Fruit fly (Drosophila melanogaster) whole organism, prepupa: Measurements from ENCODE around the gene Rok.

ENCODE experiments used
- Blimp-1 ChIP-seq: fragments of 200-800 bp; sonication (Bioruptor generic); optimal IDR thresholded peaks from 3 replicates; lab custom pipeline; 2017; ENCODE audit warnings: missing biosample characterization, missing genetic modification characterization, mild to moderate bottlenecking, moderate library complexity, missing genetic modification reagents
- CG10631 ChIP-seq: fragments of 200-800 bp; sonication (Bioruptor generic); optimal IDR thresholded peaks from 2 replicates; lab custom pipeline; 2016; ENCODE audit warnings: missing biosample characterization, missing genetic modification characterization
- CG10669 ChIP-seq: fragments of 200-800 bp; sonication (Bioruptor generic); optimal IDR thresholded peaks from 3 replicates; lab custom pipeline; 2018; ENCODE audit warnings: missing biosample characterization, mild to moderate bottlenecking, missing genetic modification characterization, moderate library complexity
- CG11294 ChIP-seq: fragments of 200-800 bp; sonication (Bioruptor generic); IDR thresholded peaks from 2 replicates; pipeline ENCODE4 v1.3.6; 2022; ENCODE audit warnings: missing biosample characterization, missing genetic modification characterization
- CG11902 ChIP-seq: fragments of 200-800 bp; sonication (Bioruptor generic); optimal IDR thresholded peaks from 3 replicates; lab custom pipeline; 2016; ENCODE audit warnings: missing biosample characterization, missing genetic modification characterization
- CG15336 ChIP-seq: fragments of 200-800 bp; sonication (Bioruptor generic); IDR thresholded peaks from 2 replicates; pipeline ENCODE4 v1.3.6; 2022; ENCODE audit warnings: missing biosample characterization, missing genetic modification characterization
- CG1621 ChIP-seq: fragments of 200-800 bp; sonication (Bioruptor generic); optimal IDR thresholded peaks from 3 replicates; lab custom pipeline; 2018; ENCODE audit warnings: missing biosample characterization, mild to moderate bottlenecking, missing genetic modification characterization
- CG16779 ChIP-seq: fragments of 200-800 bp; sonication (Bioruptor generic); optimal IDR thresholded peaks from 3 replicates; lab custom pipeline; 2017; ENCODE audit warnings: missing biosample characterization, mild to moderate bottlenecking, missing genetic modification characterization
- CG3032 ChIP-seq: fragments of 200-800 bp; optimal IDR thresholded peaks from 2 replicates; lab custom pipeline; 2019; ENCODE audit warnings: missing biosample characterization, mild to moderate bottlenecking, missing genetic modification characterization, moderate library complexity
- CG31627 ChIP-seq: fragments of 200-800 bp; sonication (Bioruptor generic); optimal IDR thresholded peaks from 3 replicates; lab custom pipeline; 2016; ENCODE audit warnings: missing biosample characterization, missing genetic modification characterization
- CG32006 ChIP-seq: fragments of 200-800 bp; sonication (Bioruptor generic); optimal IDR thresholded peaks from 3 replicates; lab custom pipeline; 2017; ENCODE audit warnings: missing biosample characterization, mild to moderate bottlenecking, missing genetic modification characterization
- CG3919 ChIP-seq: fragments of 200-800 bp; sonication (Bioruptor generic); optimal IDR thresholded peaks from 3 replicates; lab custom pipeline; 2016; ENCODE audit warnings: missing biosample characterization, missing genetic modification characterization
- CG4318 ChIP-seq: fragments of 200-800 bp; sonication (Bioruptor generic); optimal IDR thresholded peaks from 3 replicates; lab custom pipeline; 2017; ENCODE audit warnings: missing biosample characterization, mild to moderate bottlenecking, missing genetic modification characterization
- CG6163 ChIP-seq: fragments of 200-800 bp; sonication (Bioruptor generic); IDR thresholded peaks from 3 replicates; pipeline ENCODE4 v1.3.6; 2022; ENCODE audit warnings: missing biosample characterization, missing genetic modification characterization
- CG6792 ChIP-seq: fragments of 200-800 bp; sonication (Bioruptor generic); optimal IDR thresholded peaks from 3 replicates; lab custom pipeline; 2016; ENCODE audit warnings: missing biosample characterization, missing genetic modification characterization
- CG6808 ChIP-seq: fragments of 200-800 bp; sonication (Bioruptor generic); optimal IDR thresholded peaks from 3 replicates; lab custom pipeline; 2017; ENCODE audit warnings: missing biosample characterization, missing genetic modification characterization, mild to moderate bottlenecking, moderate library complexity, missing genetic modification reagents
- CG8119 ChIP-seq: fragments of 200-800 bp; sonication (Bioruptor generic); IDR thresholded peaks from 3 replicates; pipeline ENCODE4 v1.3.6; 2022; ENCODE audit warnings: missing biosample characterization, missing genetic modification characterization
- CG8319 ChIP-seq: fragments of 200-800 bp; sonication (Bioruptor generic); optimal IDR thresholded peaks from 3 replicates; lab custom pipeline; 2016; ENCODE audit warnings: missing biosample characterization, missing genetic modification characterization
- CG9139 ChIP-seq: fragments of 200-800 bp; sonication (Bioruptor generic); optimal IDR thresholded peaks from 3 replicates; lab custom pipeline; 2017; ENCODE audit warnings: missing biosample characterization, mild to moderate bottlenecking, missing genetic modification characterization
- Eip75B ChIP-seq: fragments of 200-800 bp; sonication (Bioruptor generic); optimal IDR thresholded peaks from 3 replicates; lab custom pipeline; 2016; ENCODE audit warnings: missing biosample characterization, missing genetic modification characterization
- Eip78C ChIP-seq: fragments of 200-800 bp; sonication (Bioruptor generic); peaks from one replicate; lab custom pipeline; 2016; ENCODE audit warnings: missing biosample characterization, missing genetic modification characterization
- Eip93F ChIP-seq: fragments of 200-800 bp; sonication (Bioruptor generic); optimal IDR thresholded peaks from 2 replicates; lab custom pipeline; 2016; ENCODE audit warnings: missing biosample characterization, mild to moderate bottlenecking, missing genetic modification characterization
- Ets21C ChIP-seq: fragments of 200-800 bp; sonication (Bioruptor generic); optimal IDR thresholded peaks from 3 replicates; lab custom pipeline; 2016; ENCODE audit warnings: missing biosample characterization, missing genetic modification characterization
- Ets96B ChIP-seq: fragments of 200-800 bp; optimal IDR thresholded peaks from 2 replicates; lab custom pipeline; 2019; ENCODE audit warnings: missing biosample characterization, mild to moderate bottlenecking, missing genetic modification characterization, moderate library complexity
- Hr38 ChIP-seq: sonication (Bioruptor generic); optimal IDR thresholded peaks from 2 replicates; lab custom pipeline; 2016; ENCODE audit warnings: missing biosample characterization, missing genetic modification characterization
- Hr4 ChIP-seq: fragments of 200-800 bp; sonication (Bioruptor generic); optimal IDR thresholded peaks from 3 replicates; lab custom pipeline; 2016; ENCODE audit warnings: missing biosample characterization, missing genetic modification characterization
- Lpt ChIP-seq: fragments of 200-800 bp; sonication (Bioruptor generic); optimal IDR thresholded peaks from 3 replicates; lab custom pipeline; 2016; ENCODE audit warnings: missing biosample characterization, missing genetic modification characterization
- Met ChIP-seq: fragments of 200-800 bp; sonication (Bioruptor generic); optimal IDR thresholded peaks from 3 replicates; lab custom pipeline; 2016; ENCODE audit warnings: missing biosample characterization, missing genetic modification characterization
- OdsH ChIP-seq: fragments of 200-800 bp; sonication (Bioruptor generic); optimal IDR thresholded peaks from 3 replicates; lab custom pipeline; 2016; ENCODE audit warnings: missing biosample characterization, missing genetic modification characterization
- Sox102F ChIP-seq: fragments of 200-800 bp; sonication (Bioruptor generic); optimal IDR thresholded peaks from 2 replicates; lab custom pipeline; 2016; ENCODE audit warnings: missing biosample characterization, mild to moderate bottlenecking, missing genetic modification characterization
- Sox14 ChIP-seq: fragments of 200-800 bp; sonication (Bioruptor generic); optimal IDR thresholded peaks from 3 replicates; lab custom pipeline; 2016; ENCODE audit warnings: missing biosample characterization, missing genetic modification characterization
- achi ChIP-seq: fragments of 200-800 bp; sonication (Bioruptor generic); optimal IDR thresholded peaks from 3 replicates; lab custom pipeline; 2016; ENCODE audit warnings: missing biosample characterization, missing genetic modification characterization
- acj6 ChIP-seq: fragments of 200-800 bp; sonication (Bioruptor generic); optimal IDR thresholded peaks from 3 replicates; lab custom pipeline; 2016; ENCODE audit warnings: missing biosample characterization, missing genetic modification characterization
- cyc ChIP-seq: fragments of 200-800 bp; sonication (Bioruptor generic); optimal IDR thresholded peaks from 3 replicates; lab custom pipeline; 2016; ENCODE audit warnings: missing biosample characterization, missing genetic modification characterization
- dac ChIP-seq: fragments of 200-800 bp; sonication (Bioruptor generic); optimal IDR thresholded peaks from 2 replicates; lab custom pipeline; 2017; ENCODE audit warnings: missing biosample characterization, mild to moderate bottlenecking, missing genetic modification characterization
- dsx ChIP-seq: fragments of 200-800 bp; optimal IDR thresholded peaks from 3 replicates; lab custom pipeline; 2019; ENCODE audit warnings: missing biosample characterization, mild to moderate bottlenecking, missing genetic modification characterization, moderate library complexity; ENCODE audit not compliant: poor library complexity, severe bottlenecking
- fd59A ChIP-seq: fragments of 200-800 bp; sonication (Bioruptor generic); optimal IDR thresholded peaks from 2 replicates; lab custom pipeline; 2017; ENCODE audit warnings: missing biosample characterization, mild to moderate bottlenecking, missing genetic modification characterization, missing genetic modification reagents
- fd85E ChIP-seq: fragments of 200-800 bp; sonication (Bioruptor generic); optimal IDR thresholded peaks from 3 replicates; lab custom pipeline; 2016; ENCODE audit warnings: missing biosample characterization, missing genetic modification characterization
- fkh ChIP-seq: fragments of 200-800 bp; sonication (Bioruptor generic); optimal IDR thresholded peaks from 3 replicates; lab custom pipeline; 2017; ENCODE audit warnings: missing biosample characterization, mild to moderate bottlenecking, missing genetic modification characterization, moderate library complexity
- pdm3 ChIP-seq: fragments of 200-800 bp; sonication (Bioruptor generic); optimal IDR thresholded peaks from 3 replicates; lab custom pipeline; 2016; ENCODE audit warnings: missing biosample characterization, missing genetic modification characterization
- spab ChIP-seq: fragments of 200-800 bp; sonication (Bioruptor generic); optimal IDR thresholded peaks from 2 replicates; lab custom pipeline; 2017; ENCODE audit warnings: missing biosample characterization, mild to moderate bottlenecking, missing genetic modification characterization, missing genetic modification reagents
- ss ChIP-seq, 2 experiments: fragments of 200-800 bp; sonication (Bioruptor generic); optimal IDR thresholded peaks; 2 replicates in 1 of 2; 3 replicates in 1 of 2; lab custom pipeline; 2017 to 2018; ENCODE audit warnings: mild to moderate bottlenecking in 2 of 2, missing biosample characterization in 2 of 2, missing genetic modification characterization in 2 of 2, moderate library complexity in 1 of 2

The Rok gene

DNA sequence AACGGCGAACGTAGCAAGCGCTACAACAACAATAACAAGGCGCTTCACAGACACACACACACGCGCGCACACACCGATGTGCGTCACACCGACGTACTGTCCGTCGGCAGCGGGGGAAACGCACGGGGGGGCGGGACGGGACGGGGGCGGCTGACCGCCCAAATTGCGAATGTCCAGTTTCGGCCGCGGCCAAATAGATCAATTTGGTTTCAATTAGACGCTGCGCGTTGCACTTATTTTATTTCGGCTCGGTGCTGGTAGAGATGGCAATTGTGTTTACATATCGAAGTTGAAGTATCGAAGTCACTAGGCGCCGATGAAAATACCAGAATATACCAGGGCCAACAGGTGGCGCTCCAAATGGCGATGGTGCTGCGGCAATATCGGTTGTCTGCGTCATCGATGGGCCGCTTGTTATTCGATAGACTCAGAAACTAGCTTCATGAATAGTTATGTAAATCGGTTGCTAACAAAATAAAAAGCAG lies at the start of gene Rok:
Gene Rok (minus strand): TSS at position 309 of the 485 bp plus-strand sequence.
- TF ChIP-seq CG6163 (GFP tag; lab: Robert Waterston, UW) (0 out of 3 replicates have a peak, but pooled peaks have one; percentile 31), CG6808 (GFP tag; lab: Kevin White, UChicago) (peak; percentile 8), fkh (GFP tag; lab: Kevin White, UChicago) (peak; percentile 51), CG11294 (GFP tag; lab: Robert Waterston, UW) (no peak)

DNA sequence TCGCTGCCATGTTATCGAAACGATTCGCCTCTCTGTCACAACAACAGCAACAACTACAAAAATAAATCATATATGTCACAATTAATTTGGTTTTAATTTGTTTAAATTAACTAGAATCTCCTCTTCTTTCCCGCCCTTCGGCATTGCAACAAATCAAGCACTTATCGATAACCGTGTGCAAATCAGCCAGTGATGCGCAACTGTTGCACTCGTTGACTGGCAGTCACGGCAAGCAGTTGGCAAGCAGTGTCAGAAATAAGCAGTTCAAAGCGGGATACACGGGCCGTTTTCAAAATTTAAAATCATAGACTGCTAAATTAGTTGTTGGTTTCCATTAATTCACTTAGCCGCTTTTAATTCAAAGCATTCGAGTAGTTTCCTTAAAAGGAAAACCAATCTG lies 46.6 kb upstream of the Rok start, which contains the start of gene Axs:
Gene Axs (minus strand): TSS at position 131 of the 400 bp plus-strand sequence.
- peak; percentile 21 for TF ChIP-seq Eip78C (GFP tag; lab: Kevin White, UChicago)
- no peak for TF ChIP-seq CG8119 (GFP tag; lab: Robert Waterston, UW)
- peak; percentile 29 for TF ChIP-seq achi (GFP tag; lab: Kevin White, UChicago)
- TF ChIP-seq Sox14 (GFP tag; lab: Kevin White, UChicago), result peak; percentile 35
- TF ChIP-seq dsx (GFP tag; lab: Kevin White, UChicago), result peak; percentile 93
- TF ChIP-seq CG11902 (GFP tag; lab: Kevin White, UChicago), result no peak
- peak; percentile 5 for TF ChIP-seq pdm3 (GFP tag; lab: Kevin White, UChicago)
- TF ChIP-seq, all 60 proteins: peak for 5

DNA sequence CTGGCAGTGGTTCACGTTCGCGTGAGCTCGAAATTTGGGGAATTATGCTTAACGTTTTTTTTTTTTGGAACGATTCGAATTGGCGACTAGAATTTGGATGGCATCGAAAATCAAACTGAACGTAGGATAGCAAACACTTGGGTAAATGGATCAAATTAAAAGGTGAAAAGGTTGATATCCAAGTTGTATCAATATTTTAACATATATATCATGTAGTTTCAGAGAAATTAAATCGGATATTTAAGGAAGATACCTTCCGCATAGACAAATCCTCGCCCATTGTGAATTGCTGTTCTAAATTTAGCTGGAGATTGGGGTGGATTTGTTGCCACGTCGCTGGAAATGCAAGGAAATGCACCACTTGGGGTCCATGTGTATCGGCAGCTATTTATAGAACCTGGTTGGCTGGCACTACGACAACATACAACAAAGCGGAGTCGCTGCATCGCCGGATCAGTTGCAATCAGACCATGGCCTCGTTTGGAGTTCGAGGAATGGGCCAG lies 41.7 kb upstream of the Rok start, which contains the start of the genes CG13010 and sing:
Gene CG13010 (minus strand): TSS at position 101 of the 503 bp plus-strand sequence.
Gene sing (plus strand): TSS at position 453 of the 503 bp plus-strand sequence.
- TF ChIP-seq Hr4 (GFP tag; lab: Kevin White, UChicago) (no peak), CG31627 (no peak), CG1621 (tag; lab: Kevin White, UChicago) (no peak), fd85E (GFP tag; lab: Kevin White, UChicago) (no peak), CG8319 (GFP tag; lab: Kevin White, UChicago) (no peak)

DNA sequence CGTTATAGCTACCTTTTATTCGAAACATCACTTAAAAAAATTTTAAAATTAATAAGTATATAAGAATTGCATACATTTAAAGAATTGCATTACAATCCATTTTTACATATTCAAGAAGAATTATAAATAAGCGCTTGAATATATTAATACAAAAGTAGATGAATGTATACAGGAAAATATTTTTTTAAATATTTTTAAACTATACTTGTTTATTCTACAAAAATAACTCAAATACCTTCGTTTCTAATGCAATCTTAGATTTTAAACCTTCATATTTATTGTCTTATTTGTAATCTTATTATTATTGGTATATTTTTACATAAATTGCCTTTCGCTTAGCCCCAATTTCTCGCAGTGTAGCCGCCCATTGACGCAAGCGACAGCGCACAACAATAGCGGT lies 39.9 kb upstream of the Rok start:
- no peak for TF ChIP-seq fkh (GFP tag; lab: Kevin White, UChicago)
- peak; percentile 38 for TF ChIP-seq achi (GFP tag; lab: Kevin White, UChicago)
- TF ChIP-seq CG15336 (GFP tag; lab: Robert Waterston, UW), result peak; percentile 49
- TF ChIP-seq fd59A (GFP tag; lab: Kevin White, UChicago), result no peak
- TF ChIP-seq CG8119 (GFP tag; lab: Robert Waterston, UW), result peak; percentile 50; the same call in 2 of the 3 replicates
- TF ChIP-seq ss (GFP tag; optimal IDR thresholded peaks at IDR 0.05; lab: Kevin White, UChicago), result no peak
- TF ChIP-seq CG4318, result no peak
- no peak for TF ChIP-seq Ets96B (tag; lab: Kevin White, UChicago)
- peak; percentile 4 for TF ChIP-seq CG6792 (GFP tag; lab: Kevin White, UChicago)
- TF ChIP-seq CG3919 (GFP tag; lab: Kevin White, UChicago), result peak; percentile 13
- peak; percentile 53 for TF ChIP-seq CG32006 (GFP tag; lab: Kevin White, UChicago)
- TF ChIP-seq Met, result peak; percentile 13
- TF ChIP-seq Hr4 (GFP tag; lab: Kevin White, UChicago), result no peak
- no peak for TF ChIP-seq CG1621 (tag; lab: Kevin White, UChicago)
- TF ChIP-seq spab, result no peak
- TF ChIP-seq CG9139 (GFP tag; lab: Kevin White, UChicago), result no peak
- no peak for TF ChIP-seq Lpt (GFP tag; lab: Kevin White, UChicago)
- no peak for TF ChIP-seq Sox102F (GFP tag; lab: Kevin White, UChicago)
- TF ChIP-seq dac, result no peak
- TF ChIP-seq CG10631, result peak; percentile 17
- TF ChIP-seq Blimp-1 (GFP tag; lab: Kevin White, UChicago), result no peak
- TF ChIP-seq Hr38, result no peak
- TF ChIP-seq Eip75B (GFP tag; lab: Kevin White, UChicago), result no peak
- peak; percentile 4 for TF ChIP-seq dsx (GFP tag; lab: Kevin White, UChicago)
- no peak for TF ChIP-seq pdm3 (GFP tag; lab: Kevin White, UChicago)
- no peak for TF ChIP-seq CG31627
- no peak for TF ChIP-seq Ets21C (GFP tag; lab: Kevin White, UChicago)
- no peak for TF ChIP-seq Eip93F (GFP tag; lab: Kevin White, UChicago)
- no peak for TF ChIP-seq CG10669 (GFP tag; lab: Kevin White, UChicago)
- TF ChIP-seq acj6, result peak; percentile 20
- TF ChIP-seq CG3032 (tag; lab: Kevin White, UChicago), result no peak
- TF ChIP-seq CG11902 (GFP tag; lab: Kevin White, UChicago), result no peak
- no peak for TF ChIP-seq CG11294 (GFP tag; lab: Robert Waterston, UW)
- TF ChIP-seq cyc (GFP tag; lab: Kevin White, UChicago), result no peak
- TF ChIP-seq CG16779 (tag; lab: Kevin White, UChicago), result no peak
- peak; percentile 19 for TF ChIP-seq OdsH (GFP tag; lab: Kevin White, UChicago)
- TF ChIP-seq CG6808 (GFP tag; lab: Kevin White, UChicago), result no peak
